Worm (Caenorhabditis elegans): Measurements from ENCODE around the gene ckc-1.

The ckc-1 gene

DNA sequence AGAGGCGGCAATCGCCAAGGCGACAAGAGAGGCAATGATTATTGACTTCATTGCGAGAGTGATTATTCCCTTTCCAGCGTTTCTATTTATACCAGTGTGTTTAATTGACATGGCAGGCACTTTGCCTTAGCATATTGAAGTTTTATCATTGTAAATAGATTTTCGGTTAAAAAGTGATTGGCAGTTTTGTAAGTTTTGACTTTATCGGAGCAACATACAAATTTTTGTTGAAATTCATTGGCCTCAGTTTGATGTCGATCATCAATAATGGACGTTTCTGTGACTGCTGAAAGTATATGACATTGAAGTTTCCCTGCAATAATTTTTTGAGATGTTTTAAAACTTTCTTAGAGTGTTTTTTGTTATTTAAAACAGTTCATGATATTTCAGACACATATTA, 3.9 kb upstream of the ckc-1 start, which contains the start of gene vit-3:
vit-3 (minus strand) TSS at position 60 of the 400 bp plus-strand sequence.
- TF ChIP-seq lin-39 (tag; optimal IDR thresholded peaks at IDR 0.05) (no peak), fkh-10 (GFP tag; optimal IDR thresholded peaks at IDR 0.05) (no peak), fkh-2 (tag; optimal IDR thresholded peaks at IDR 0.05) (no peak), ztf-4 (tag; optimal IDR thresholded peaks at IDR 0.05) (no peak), daf-12 (tag; optimal IDR thresholded peaks at IDR 0.05) (no peak), pqm-1 (tag; optimal IDR thresholded peaks at IDR 0.05) (no peak), unc-39 (tag; optimal IDR thresholded peaks at IDR 0.05) (no peak), nfya-1 (tag; optimal IDR thresholded peaks at IDR 0.05; ENCODE audit: insufficient read depth) (no peak), R02D3.7 (tag; optimal IDR thresholded peaks at IDR 0.05) (no peak), ceh-82 (tag; optimal IDR thresholded peaks at IDR 0.05) (no peak), nhr-25 (tag; optimal IDR thresholded peaks at IDR 0.05) (no peak), skn-1 (tag; optimal IDR thresholded peaks at IDR 0.05) (no peak), nhr-237 (tag; optimal IDR thresholded peaks at IDR 0.05) (no peak), egl-27 (tag; optimal IDR thresholded peaks at IDR 0.05) (no peak), elt-3 (tag; optimal IDR thresholded peaks at IDR 0.05) (no peak), eor-1 (tag; optimal IDR thresholded peaks at IDR 0.05) (no peak), mdl-1 (tag; optimal IDR thresholded peaks at IDR 0.05) (no peak), ceh-9 (tag; optimal IDR thresholded peaks at IDR 0.05) (no peak), aly-2 (tag; optimal IDR thresholded peaks at IDR 0.05) (no peak)

DNA sequence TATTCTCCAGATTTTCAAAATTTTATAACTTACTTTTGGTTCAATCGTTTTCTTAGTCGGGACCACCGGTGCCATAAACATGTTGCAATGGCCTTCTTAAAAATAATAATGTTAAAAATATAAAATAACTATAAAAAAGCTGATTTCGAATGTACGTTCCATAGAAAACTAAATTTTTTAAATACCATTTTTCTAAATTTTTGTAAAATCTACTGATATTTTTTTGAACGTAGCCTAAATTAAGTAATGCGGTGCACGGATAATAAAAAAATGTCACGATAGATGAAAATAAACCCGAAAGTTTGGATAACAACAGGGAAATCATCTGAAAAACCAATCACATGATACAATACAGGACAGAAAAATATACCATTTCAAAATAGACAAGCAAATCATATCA, 2.9 kb upstream of the ckc-1 start, which contains the start of gene T27A10.5:
T27A10.5 (minus strand) TSS at position 101 of the 400 bp plus-strand sequence.
- TF ChIP-seq sea-2 (GFP tag; optimal IDR thresholded peaks at IDR 0.05) (no peak), nhr-11 (tag; optimal IDR thresholded peaks at IDR 0.05) (no peak), unc-62 (GFP tag; optimal IDR thresholded peaks at IDR 0.05) (no peak), snpc-4 (tag; optimal IDR thresholded peaks at IDR 0.05) (no peak), lsy-12 (tag; optimal IDR thresholded peaks at IDR 0.05) (no peak), ceh-9 (tag; optimal IDR thresholded peaks at IDR 0.05) (no peak), nhr-77 (tag; optimal IDR thresholded peaks at IDR 0.05) (no peak), R02D3.7 (tag; optimal IDR thresholded peaks at IDR 0.05) (no peak), pha-4 (tag; optimal IDR thresholded peaks at IDR 0.05) (no peak), jun-1 (tag; optimal IDR thresholded peaks at IDR 0.05) (no peak), skn-1 (tag; optimal IDR thresholded peaks at IDR 0.05) (no peak), eor-1 (tag; optimal IDR thresholded peaks at IDR 0.05) (no peak), nhr-76 (tag; optimal IDR thresholded peaks at IDR 0.05) (no peak), egl-5 (tag; optimal IDR thresholded peaks at IDR 0.05) (no peak), daf-12 (tag; optimal IDR thresholded peaks at IDR 0.05) (no peak), fkh-2 (tag; optimal IDR thresholded peaks at IDR 0.05) (no peak), nhr-25 (tag; optimal IDR thresholded peaks at IDR 0.05) (no peak)

DNA sequence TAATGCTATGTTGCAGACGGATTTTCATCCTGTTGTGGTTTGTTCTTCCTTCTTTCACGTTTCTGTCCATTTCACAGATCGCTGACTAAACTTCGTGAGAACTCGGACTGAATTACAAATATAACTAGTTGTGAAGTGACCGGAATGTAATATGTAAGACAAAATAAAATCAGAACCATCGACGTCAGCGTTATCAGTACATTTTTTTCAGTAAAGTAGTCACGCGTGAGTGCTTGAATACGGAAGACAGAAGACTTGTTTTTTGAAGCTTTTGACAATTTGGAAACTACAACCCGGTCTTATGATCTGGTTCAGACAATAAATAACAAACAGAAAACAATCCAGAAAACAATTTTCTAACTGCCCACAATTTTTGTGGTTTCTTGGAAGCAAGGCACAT, 5.4 kb downstream of the ckc-1 start:
- no peak for TF ChIP-seq nhr-43 (tag; optimal IDR thresholded peaks at IDR 0.05; ENCODE audit: poor library complexity, severe bottlenecking)
- TF ChIP-seq lsy-12 (tag; optimal IDR thresholded peaks at IDR 0.05) = no peak
- TF ChIP-seq elt-3 (tag; optimal IDR thresholded peaks at IDR 0.05) = no peak
- no peak for TF ChIP-seq jun-1 (tag; optimal IDR thresholded peaks at IDR 0.05)
- no peak for TF ChIP-seq pha-4 (tag; optimal IDR thresholded peaks at IDR 0.05)
- no peak for TF ChIP-seq ZK546.5 (tag; optimal IDR thresholded peaks at IDR 0.05)
- TF ChIP-seq snpc-4 (tag; optimal IDR thresholded peaks at IDR 0.05) = no peak
- TF ChIP-seq egl-27 (tag; optimal IDR thresholded peaks at IDR 0.05) = no peak
- TF ChIP-seq fkh-2 (tag; optimal IDR thresholded peaks at IDR 0.05) = no peak
- TF ChIP-seq unc-62 (GFP tag; optimal IDR thresholded peaks at IDR 0.05) = no peak
- no peak for TF ChIP-seq ceh-28 (tag; optimal IDR thresholded peaks at IDR 0.05)
- no peak for TF ChIP-seq nhr-11 (tag; optimal IDR thresholded peaks at IDR 0.05)
- TF ChIP-seq skn-1 (tag; optimal IDR thresholded peaks at IDR 0.05) = no peak
- no peak for TF ChIP-seq ceh-16 (tag; optimal IDR thresholded peaks at IDR 0.05)
- no peak for TF ChIP-seq mml-1 (tag; optimal IDR thresholded peaks at IDR 0.05)

DNA sequence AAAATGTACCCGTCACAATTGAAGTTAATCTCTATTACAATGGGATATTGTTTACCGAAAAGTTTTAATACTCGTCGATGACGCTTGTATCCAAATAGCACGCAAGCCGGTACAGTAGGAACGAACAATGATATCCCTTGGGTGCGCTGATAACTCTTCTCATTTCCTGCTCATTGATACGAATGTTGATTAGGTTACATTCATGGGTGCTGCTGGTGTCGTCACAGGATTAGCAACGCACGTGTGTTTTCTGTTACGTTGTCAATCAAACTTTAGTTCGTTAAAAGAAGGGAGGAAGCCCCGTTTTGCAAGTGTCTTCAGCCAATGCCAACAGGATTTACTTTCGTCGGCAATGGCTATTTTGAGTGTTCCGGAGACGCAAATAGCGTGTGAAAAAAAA, 7.0 kb downstream of the ckc-1 start:
- no peak for TF ChIP-seq hmg-11 (tag; optimal IDR thresholded peaks at IDR 0.05)
- TF ChIP-seq egl-27 (tag; optimal IDR thresholded peaks at IDR 0.05) = no peak
- TF ChIP-seq unc-62 (GFP tag; optimal IDR thresholded peaks at IDR 0.05) = no peak
- no peak for TF ChIP-seq nhr-67 (tag; optimal IDR thresholded peaks at IDR 0.05)
- no peak for TF ChIP-seq lsy-12 (tag; optimal IDR thresholded peaks at IDR 0.05)
- no peak for TF ChIP-seq lin-15B (tag; optimal IDR thresholded peaks at IDR 0.05)
- TF ChIP-seq ama-1 (optimal IDR thresholded peaks at IDR 0.05) = no peak
- TF ChIP-seq mdl-1 (tag; optimal IDR thresholded peaks at IDR 0.05) = no peak
- no peak for TF ChIP-seq snpc-4 (tag; optimal IDR thresholded peaks at IDR 0.05)
- TF ChIP-seq skn-1 (tag; optimal IDR thresholded peaks at IDR 0.05) = no peak
- no peak for TF ChIP-seq R02D3.7 (tag; optimal IDR thresholded peaks at IDR 0.05)
- TF ChIP-seq mml-1 (tag; optimal IDR thresholded peaks at IDR 0.05) = no peak
- TF ChIP-seq nfya-1 (tag; optimal IDR thresholded peaks at IDR 0.05; ENCODE audit: insufficient read depth) = no peak
- no peak for TF ChIP-seq nhr-28 (tag; optimal IDR thresholded peaks at IDR 0.05)
- TF ChIP-seq eor-1 (tag; optimal IDR thresholded peaks at IDR 0.05) = no peak
- no peak for TF ChIP-seq jun-1 (tag; optimal IDR thresholded peaks at IDR 0.05)

Measured in whole organism, L3 larva.